Fruit fly (Drosophila melanogaster) whole organism: ENCODE measurements around the gene borr.

Experiments
- CG8478 ChIP-seq: fragments of >200 bp; optimal IDR thresholded peaks from 2 replicates; lab custom pipeline; 2018; ENCODE audit warnings: inconsistent platforms
- Dll ChIP-seq: fragments of >200 bp; optimal IDR thresholded peaks from 2 replicates; lab custom pipeline; 2017
- EcR ChIP-seq, 2 experiments: fragments of >200 bp; optimal IDR thresholded peaks; 2 replicates each; lab custom pipeline; 2017; ENCODE audit warnings: missing biosample characterization in 2 of 2, missing genetic modification characterization in 2 of 2, missing genetic modification reagents in 2 of 2
- pan ChIP-seq: fragments of >200 bp; optimal IDR thresholded peaks from 2 replicates; lab custom pipeline; 2017
- psq ChIP-seq: fragments of >200 bp; optimal IDR thresholded peaks from 2 replicates; lab custom pipeline; 2017

- no peak for TF ChIP-seq psq (lab: Kevin White, UChicago)
- no peak for TF ChIP-seq CG8478 (lab: Kevin White, UChicago)
- TF ChIP-seq pan, result no peak
- peak; percentile 81 to 98 for TF ChIP-seq EcR (GFP tag; optimal IDR thresholded peaks at IDR 0.05; lab: Kevin White, UChicago)
- TF ChIP-seq Dll (lab: Kevin White, UChicago), result no peak
Observed at dm6 chr2L:9203401-9203800, 49.5 kb downstream of the borr start.
